Worm (Caenorhabditis elegans) whole organism, L3 larva: ENCODE results near the gene srh-170.

Source experiments
- ZK546.5 ChIP-seq: sonication (generic microtip); optimal IDR thresholded peaks from 2 replicates; lab custom pipeline; 2017; ENCODE audit warnings: missing biosample characterization, missing genetic modification characterization
- aly-2 ChIP-seq: fragments of 150-350 bp; optimal IDR thresholded peaks from 2 replicates; lab custom pipeline; 2014; ENCODE audit warnings: missing biosample characterization, missing genetic modification characterization
- ceh-16 ChIP-seq: sonication (generic microtip); optimal IDR thresholded peaks from 2 replicates; lab custom pipeline; 2017; ENCODE audit warnings: missing biosample characterization, missing genetic modification characterization
- ceh-28 ChIP-seq: fragments of 150-350 bp; optimal IDR thresholded peaks from 2 replicates; lab custom pipeline; 2014; ENCODE audit warnings: missing biosample characterization, missing genetic modification reagents, missing genetic modification characterization
- ceh-82 ChIP-seq: fragments of 150-350 bp; optimal IDR thresholded peaks from 2 replicates; lab custom pipeline; 2014; ENCODE audit warnings: missing biosample characterization, missing genetic modification characterization
- ceh-9 ChIP-seq: sonication (generic microtip); optimal IDR thresholded peaks from 2 replicates; lab custom pipeline; 2018; ENCODE audit warnings: missing biosample characterization, missing genetic modification characterization
- daf-12 ChIP-seq: fragments of 150-350 bp; optimal IDR thresholded peaks from 2 replicates; lab custom pipeline; 2014; ENCODE audit warnings: missing biosample characterization, missing genetic modification reagents, missing genetic modification characterization
- egl-27 ChIP-seq: sonication (generic microtip); optimal IDR thresholded peaks from 4 replicates; lab custom pipeline; 2017; ENCODE audit warnings: missing biosample characterization, missing genetic modification reagents, missing genetic modification characterization
- egl-5 ChIP-seq: fragments of 150-350 bp; optimal IDR thresholded peaks from 2 replicates; lab custom pipeline; 2017; ENCODE audit warnings: missing biosample characterization, missing genetic modification reagents, missing genetic modification characterization, inconsistent platforms
- elt-2 ChIP-seq: sonication (generic microtip); optimal IDR thresholded peaks from 2 replicates; lab custom pipeline; 2016; ENCODE audit warnings: missing genetic modification reagents, mild to moderate bottlenecking, missing genetic modification characterization, missing compliant biosample characterization
- elt-3 ChIP-seq, 3 experiments: fragments of 150-350 bp in 1 of 3; sonication (generic microtip) in 2 of 3; optimal IDR thresholded peaks; 2 replicates in 2 of 3; 4 replicates in 1 of 3; lab custom pipeline; 2014 to 2017; ENCODE audit warnings: missing biosample characterization in 3 of 3, missing genetic modification characterization in 3 of 3
- fkh-10 ChIP-seq: sonication (generic microtip); optimal IDR thresholded peaks from 2 replicates; lab custom pipeline; 2017; ENCODE audit warnings: missing biosample characterization, missing genetic modification reagents, missing genetic modification characterization
- fkh-2 ChIP-seq: fragments of 150-350 bp; optimal IDR thresholded peaks from 2 replicates; lab custom pipeline; 2014; ENCODE audit warnings: missing biosample characterization, missing genetic modification reagents, missing genetic modification characterization
- hmg-11 ChIP-seq: sonication (generic microtip); optimal IDR thresholded peaks from 2 replicates; lab custom pipeline; 2016; ENCODE audit warnings: missing genetic modification characterization, missing compliant biosample characterization
- jun-1 ChIP-seq: fragments of 150-350 bp; optimal IDR thresholded peaks from 2 replicates; lab custom pipeline; 2014; ENCODE audit warnings: missing biosample characterization, missing genetic modification reagents, missing genetic modification characterization
- lin-15B ChIP-seq: fragments of 150-350 bp; optimal IDR thresholded peaks from 2 replicates; lab custom pipeline; 2014; ENCODE audit warnings: missing biosample characterization, missing genetic modification characterization
- lsy-12 ChIP-seq: sonication (generic microtip); optimal IDR thresholded peaks from 2 replicates; lab custom pipeline; 2016; ENCODE audit warnings: mild to moderate bottlenecking, missing genetic modification characterization, missing compliant biosample characterization
- mdl-1 ChIP-seq: fragments of 150-350 bp; optimal IDR thresholded peaks from 2 replicates; lab custom pipeline; 2014; ENCODE audit warnings: missing biosample characterization, missing genetic modification characterization
- mml-1 ChIP-seq: fragments of 150-350 bp; sonication (generic microtip); optimal IDR thresholded peaks from 3 replicates; lab custom pipeline; 2014; ENCODE audit warnings: missing biosample characterization, missing genetic modification characterization
- nhr-11 ChIP-seq: fragments of 150-350 bp; optimal IDR thresholded peaks from 2 replicates; lab custom pipeline; 2014; ENCODE audit warnings: missing biosample characterization, missing genetic modification characterization
- nhr-12 ChIP-seq: fragments of 150-350 bp; optimal IDR thresholded peaks from 2 replicates; lab custom pipeline; 2014; ENCODE audit warnings: missing biosample characterization, missing genetic modification characterization
- nhr-23 ChIP-seq: fragments of 150-350 bp; optimal IDR thresholded peaks from 2 replicates; lab custom pipeline; 2014; ENCODE audit warnings: missing biosample characterization, missing genetic modification reagents, missing genetic modification characterization
- nhr-237 ChIP-seq: fragments of 150-350 bp; optimal IDR thresholded peaks from 2 replicates; lab custom pipeline; 2014; ENCODE audit warnings: missing biosample characterization, missing genetic modification characterization
- nhr-25 ChIP-seq: sonication (generic microtip); optimal IDR thresholded peaks from 2 replicates; lab custom pipeline; 2017; ENCODE audit warnings: missing biosample characterization, missing genetic modification characterization
- nhr-43 ChIP-seq: sonication (generic microtip); optimal IDR thresholded peaks from 2 replicates; lab custom pipeline; 2016; ENCODE audit warnings: mild to moderate bottlenecking, missing genetic modification characterization, missing compliant biosample characterization; ENCODE audit not compliant: poor library complexity, severe bottlenecking
- nhr-67 ChIP-seq: fragments of 150-350 bp; optimal IDR thresholded peaks from 2 replicates; lab custom pipeline; 2014; ENCODE audit warnings: missing biosample characterization, missing genetic modification characterization
- nhr-76 ChIP-seq: fragments of 150-350 bp; sonication (generic microtip); optimal IDR thresholded peaks from 5 replicates; lab custom pipeline; 2014; ENCODE audit warnings: missing biosample characterization, missing genetic modification characterization
- nhr-77 ChIP-seq: fragments of 150-350 bp; optimal IDR thresholded peaks from 2 replicates; lab custom pipeline; 2014; ENCODE audit warnings: missing biosample characterization, missing genetic modification characterization
- pha-4 ChIP-seq: fragments of 150-350 bp; optimal IDR thresholded peaks from 2 replicates; lab custom pipeline; 2014; ENCODE audit warnings: missing biosample characterization, missing genetic modification reagents, missing genetic modification characterization
- pqm-1 ChIP-seq: fragments of 150-350 bp; optimal IDR thresholded peaks from 2 replicates; lab custom pipeline; 2017; ENCODE audit warnings: missing biosample characterization, missing genetic modification characterization, inconsistent platforms
- sea-2 ChIP-seq: fragments of 150-350 bp; sonication (generic microtip); optimal IDR thresholded peaks from 4 replicates; lab custom pipeline; 2014; ENCODE audit warnings: missing biosample characterization, missing genetic modification reagents, missing genetic modification characterization
- skn-1 ChIP-seq: fragments of 150-350 bp; optimal IDR thresholded peaks from 2 replicates; lab custom pipeline; 2014; ENCODE audit warnings: missing biosample characterization, missing genetic modification characterization
- snpc-4 ChIP-seq: fragments of 150-350 bp; optimal IDR thresholded peaks from 2 replicates; lab custom pipeline; 2014; ENCODE audit warnings: missing biosample characterization, missing genetic modification characterization
- tbx-2 ChIP-seq: sonication (generic microtip); optimal IDR thresholded peaks from 2 replicates; lab custom pipeline; 2016; ENCODE audit warnings: mild to moderate bottlenecking, missing genetic modification characterization, missing compliant biosample characterization
- unc-62 ChIP-seq: fragments of 150-350 bp; sonication (generic microtip); optimal IDR thresholded peaks from 4 replicates; lab custom pipeline; 2014; ENCODE audit warnings: missing biosample characterization, missing genetic modification reagents, missing genetic modification characterization
- zag-1 ChIP-seq: fragments of 150-350 bp; optimal IDR thresholded peaks from 2 replicates; lab custom pipeline; 2014; ENCODE audit warnings: missing biosample characterization, missing genetic modification characterization
- ztf-4 ChIP-seq: fragments of 150-350 bp; optimal IDR thresholded peaks from 2 replicates; lab custom pipeline; 2014; ENCODE audit warnings: missing biosample characterization, missing genetic modification characterization

srh-170 gene

DNA sequence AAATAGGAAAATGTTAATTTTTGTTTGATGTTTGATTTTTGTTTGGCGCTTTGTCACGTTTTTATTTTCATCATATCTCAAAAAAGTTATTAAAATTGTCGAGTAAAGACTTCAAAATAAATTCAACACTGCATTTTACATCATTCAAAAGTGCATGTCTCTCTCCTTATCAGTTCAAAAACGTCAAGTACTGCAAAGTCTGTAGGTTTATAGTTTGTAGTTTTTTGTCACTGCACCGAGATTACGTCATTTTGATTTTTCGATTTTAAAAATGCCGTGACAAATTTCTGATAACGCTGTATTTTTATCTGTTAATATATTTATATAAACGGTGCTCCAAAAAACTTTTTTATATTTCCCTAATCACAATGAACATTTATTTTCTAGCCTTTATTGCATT lies 34.0 kb downstream of the srh-170 start, which contains the start of gene C29F3.7 (continued):
- peak; percentile 60 for TF ChIP-seq egl-27
- TF ChIP-seq fkh-2 (tag; lab: Kevin White, UChicago), result no peak
- peak; percentile 99 for TF ChIP-seq pqm-1 (tag; lab: Kevin White, UChicago)

DNA sequence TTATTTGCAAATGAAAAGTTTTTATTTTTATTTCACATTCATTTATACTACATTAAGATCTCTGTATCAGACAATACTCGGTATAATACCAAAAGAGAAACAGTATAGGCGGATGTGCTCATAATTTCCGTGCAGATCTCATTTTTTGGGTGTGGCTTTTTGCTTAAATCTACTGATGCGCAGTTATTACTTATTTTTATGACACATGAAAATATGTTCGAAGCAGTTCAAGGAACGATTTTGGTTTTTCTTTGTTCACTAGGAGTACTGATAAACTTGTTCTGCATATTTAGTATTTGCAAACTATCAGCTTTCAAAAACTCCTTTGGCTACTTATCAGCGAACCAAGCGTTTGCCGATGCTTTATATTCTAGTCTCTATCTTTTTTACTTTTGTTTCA lies 36.3 kb downstream of the srh-170 start, which contains the start of gene srx-58:
srx-58 (plus strand) TSS at position 301 of the 400 bp plus-strand sequence.
- TF ChIP-seq ceh-82 (tag; lab: Kevin White, UChicago), result no peak
- TF ChIP-seq tbx-2 (tag; lab: Kevin White, UChicago), result no peak
- no peak for TF ChIP-seq daf-12 (tag; lab: Kevin White, UChicago)
- no peak for TF ChIP-seq hmg-11
- TF ChIP-seq ceh-9, result no peak
- TF ChIP-seq nhr-12 (tag; lab: Kevin White, UChicago), result no peak
- TF ChIP-seq zag-1 (tag; lab: Kevin White, UChicago), result no peak
- TF ChIP-seq nhr-76 (tag; lab: Kevin White, UChicago), result no peak
- TF ChIP-seq nhr-237 (tag; lab: Kevin White, UChicago), result no peak
- no peak for TF ChIP-seq mml-1 (tag; lab: Kevin White, UChicago)
- no peak for TF ChIP-seq nhr-77 (tag; lab: Kevin White, UChicago)
- TF ChIP-seq sea-2, result no peak
- TF ChIP-seq lsy-12, result no peak
- TF ChIP-seq egl-5 (tag; lab: Kevin White, UChicago), result no peak
- TF ChIP-seq ceh-28, result no peak
- no peak for TF ChIP-seq nhr-11 (tag; lab: Kevin White, UChicago)

DNA sequence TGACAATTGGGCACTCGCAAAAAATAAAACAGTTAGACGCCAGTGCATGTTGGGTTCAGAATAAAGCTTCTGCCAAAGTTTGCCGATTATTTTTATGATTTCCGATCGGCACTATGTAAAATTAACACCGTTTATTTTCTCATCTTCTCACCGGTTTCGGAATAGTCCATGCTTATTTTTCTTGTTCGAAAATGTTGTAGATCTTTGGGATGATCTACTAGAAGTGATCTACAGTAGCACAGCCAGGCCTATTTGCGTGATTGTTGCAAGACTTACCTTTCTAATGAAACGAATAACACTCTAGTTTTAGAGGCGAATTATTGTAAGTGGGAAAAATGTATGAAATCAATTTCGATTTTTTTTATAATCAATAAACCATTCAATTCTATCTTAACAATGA lies 38.1 kb downstream of the srh-170 start, which contains the start of gene clec-231:
clec-231 (minus strand) TSS at position 101 of the 400 bp plus-strand sequence.
- TF ChIP-seq nhr-25 (tag; lab: Kevin White, UChicago) (no peak), nhr-76 (tag; lab: Kevin White, UChicago) (no peak), nhr-11 (tag; lab: Kevin White, UChicago) (no peak), lsy-12 (no peak), lin-15B (tag; lab: Kevin White, UChicago) (no peak), unc-62 (no peak), nhr-237 (tag; lab: Kevin White, UChicago) (no peak), ceh-9 (no peak), fkh-2 (tag; lab: Kevin White, UChicago) (no peak), daf-12 (tag; lab: Kevin White, UChicago) (no peak), fkh-10 (GFP tag; lab: Kevin White, UChicago) (no peak), nhr-67 (tag; lab: Kevin White, UChicago) (no peak), nhr-43 (tag; lab: Kevin White, UChicago) (no peak), sea-2 (no peak), jun-1 (no peak), elt-3 (tag; optimal IDR thresholded peaks at IDR 0.05; lab: Kevin White, UChicago) (no peak), zag-1 (tag; lab: Kevin White, UChicago) (no peak)

DNA sequence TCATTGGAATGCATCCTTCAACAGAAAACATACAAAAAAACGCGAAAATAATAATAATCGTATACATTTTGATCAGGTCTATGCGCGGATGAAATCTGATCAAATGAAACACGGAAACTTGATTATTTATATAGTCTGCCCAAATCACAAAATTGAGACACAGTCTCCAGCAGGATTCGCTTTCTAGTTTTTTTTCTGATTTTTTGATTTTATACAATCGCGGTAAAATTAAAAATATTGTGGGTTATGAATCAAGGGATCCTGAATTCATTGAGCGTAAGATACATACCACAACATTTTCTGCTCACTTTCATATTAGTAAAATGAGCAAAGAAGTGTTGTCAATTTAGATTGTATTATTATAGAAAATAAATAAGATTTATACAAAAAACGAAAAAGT lies 39.6 kb downstream of the srh-170 start, which contains the start of gene clec-230:
clec-230 (minus strand) TSS at position 101 of the 400 bp plus-strand sequence.
- TF ChIP-seq jun-1 (no peak), pha-4 (no peak), nhr-11 (tag; lab: Kevin White, UChicago) (no peak), elt-2 (tag; lab: Kevin White, UChicago) (no peak), snpc-4 (no peak), nhr-23 (tag; lab: Kevin White, UChicago) (no peak), ceh-16 (tag; lab: Kevin White, UChicago) (no peak), ZK546.5 (tag; lab: Kevin White, UChicago) (no peak), egl-27 (no peak), mdl-1 (tag; lab: Kevin White, UChicago) (no peak)

DNA sequence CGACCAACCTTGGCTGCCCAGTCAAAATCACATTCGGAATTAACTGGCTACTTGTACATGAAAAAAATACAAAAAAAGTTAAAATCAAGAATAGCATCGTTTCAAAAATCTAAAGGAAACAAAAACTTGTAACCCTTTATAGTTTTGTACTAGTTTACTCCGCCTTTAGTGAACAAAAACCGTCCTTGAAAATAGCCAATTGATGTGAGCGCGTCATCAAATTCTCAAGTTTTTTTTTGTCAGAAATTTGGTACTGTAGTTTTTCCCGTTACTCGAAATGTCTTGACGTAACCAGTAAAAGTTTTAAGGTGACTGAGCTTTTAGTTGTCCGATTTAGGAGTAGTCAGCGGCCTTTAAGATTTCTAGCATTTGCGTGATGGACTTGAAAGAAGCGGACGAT lies 41.4 kb downstream of the srh-170 start, which contains the start of gene C29F3.3:
C29F3.3 (minus strand) TSS at position 101 of the 400 bp plus-strand sequence.
- TF ChIP-seq unc-62, result no peak
- no peak for TF ChIP-seq lin-15B (tag; lab: Kevin White, UChicago)
- no peak for TF ChIP-seq jun-1
- TF ChIP-seq skn-1, result no peak
- no peak for TF ChIP-seq egl-27
- TF ChIP-seq nhr-11 (tag; lab: Kevin White, UChicago), result no peak
- no peak for TF ChIP-seq nhr-77 (tag; lab: Kevin White, UChicago)
- TF ChIP-seq fkh-2 (tag; lab: Kevin White, UChicago), result no peak
- no peak for TF ChIP-seq lsy-12
- TF ChIP-seq ztf-4 (tag; lab: Kevin White, UChicago), result no peak
- no peak for TF ChIP-seq nhr-67 (tag; lab: Kevin White, UChicago)
- TF ChIP-seq nhr-23 (tag; lab: Kevin White, UChicago), result no peak
- TF ChIP-seq sea-2, result no peak
- no peak for TF ChIP-seq nhr-25 (tag; lab: Kevin White, UChicago)
- no peak for TF ChIP-seq aly-2 (tag; lab: Kevin White, UChicago)
- TF ChIP-seq, all 47 proteins: peak for 0
